Worm (Caenorhabditis elegans) whole organism, L4 larva: ENCODE measurements around the gene R10E11.6.
A peak's percentile ranks its signal among the peaks of the same experiment; 100 is the strongest.

Experiments
- F10B5.3 ChIP-seq: sonication (generic microtip); optimal IDR thresholded peaks from 2 replicates; lab custom pipeline; 2016; ENCODE audit warnings: mild to moderate bottlenecking, missing genetic modification characterization, missing compliant biosample characterization
- F37D6.2 ChIP-seq: sonication (generic microtip); optimal IDR thresholded peaks from 2 replicates; lab custom pipeline; 2016; ENCODE audit warnings: mild to moderate bottlenecking, missing genetic modification characterization, missing compliant biosample characterization
- F49E8.2 ChIP-seq: sonication (generic microtip); optimal IDR thresholded peaks from 2 replicates; lab custom pipeline; 2016; ENCODE audit warnings: missing compliant biosample characterization, mild to moderate bottlenecking, missing genetic modification characterization, borderline replicate concordance
- Y105C5A.15 ChIP-seq: fragments of 200-800 bp; sonication (Bioruptor generic); IDR thresholded peaks from 2 replicates; pipeline ENCODE4 v1.3.6; 2022; ENCODE audit warnings: missing genetic modification characterization, missing compliant biosample characterization
- Y5F2A.4 ChIP-seq: fragments of 200-800 bp; sonication (Bioruptor generic); optimal IDR thresholded peaks from 2 replicates; lab custom pipeline; 2018; ENCODE audit warnings: mild to moderate bottlenecking, missing genetic modification characterization, missing compliant biosample characterization
- ZK337.2 ChIP-seq: fragments of 200-800 bp; sonication (Bioruptor generic); IDR thresholded peaks from 2 replicates; pipeline ENCODE4 v1.3.6; 2022; ENCODE audit warnings: missing genetic modification reagents, missing genetic modification characterization, missing compliant biosample characterization
- aha-1 ChIP-seq: fragments of 150-350 bp; peaks from one replicate; lab custom pipeline; 2014; ENCODE audit warnings: missing biosample characterization, missing genetic modification characterization
- ama-1 ChIP-seq: fragments of 150-350 bp; optimal IDR thresholded peaks from 2 replicates; lab custom pipeline; 2014; ENCODE audit warnings: inconsistent platforms, mixed read lengths
- arid-1 ChIP-seq: fragments of 200-800 bp; sonication (Bioruptor generic); conservative IDR thresholded peaks from 2 replicates; pipeline ENCODE4 v1.3.6; 2022; ENCODE audit warnings: missing genetic modification reagents, missing genetic modification characterization, missing compliant biosample characterization
- ceh-32 ChIP-seq: sonication (generic microtip); optimal IDR thresholded peaks from 2 replicates; lab custom pipeline; 2016; ENCODE audit warnings: mild to moderate bottlenecking, missing genetic modification characterization, missing compliant biosample characterization; ENCODE audit not compliant: poor library complexity
- ceh-44 ChIP-seq: fragments of 200-800 bp; sonication (Bioruptor generic); IDR thresholded peaks from 2 replicates; pipeline ENCODE4 v1.3.6; 2022; ENCODE audit warnings: missing genetic modification reagents, missing genetic modification characterization, missing compliant biosample characterization
- ceh-62 ChIP-seq: sonication (generic microtip); optimal IDR thresholded peaks from 2 replicates; lab custom pipeline; 2017; ENCODE audit warnings: missing biosample characterization, missing genetic modification characterization
- daf-8 ChIP-seq: fragments of 200-800 bp; sonication (Bioruptor generic); IDR thresholded peaks from 2 replicates; pipeline ENCODE4 v1.3.6; 2022; ENCODE audit warnings: missing genetic modification characterization, missing compliant biosample characterization
- dpl-1 ChIP-seq: fragments of 150-350 bp; optimal IDR thresholded peaks from 2 replicates; lab custom pipeline; 2014; ENCODE audit warnings: missing biosample characterization, missing genetic modification reagents, missing genetic modification characterization
- dve-1 ChIP-seq: sonication (generic microtip); optimal IDR thresholded peaks from 2 replicates; lab custom pipeline; 2017; ENCODE audit warnings: antibody characterized with exemption, mild to moderate bottlenecking, missing genetic modification characterization, missing compliant biosample characterization; ENCODE audit not compliant: insufficient read depth
- fos-1 ChIP-seq: fragments of 150-350 bp; optimal IDR thresholded peaks from 2 replicates; lab custom pipeline; 2014; ENCODE audit warnings: missing biosample characterization, missing genetic modification characterization
- hlh-11 ChIP-seq: fragments of 200-800 bp; sonication (Bioruptor generic); optimal IDR thresholded peaks from 2 replicates; lab custom pipeline; 2018; ENCODE audit warnings: mild to moderate bottlenecking, missing genetic modification characterization, missing compliant biosample characterization
- hmg-1.1 ChIP-seq: fragments of 200-800 bp; sonication (Bioruptor generic); IDR thresholded peaks from 2 replicates; pipeline ENCODE4 v1.3.6; 2022; ENCODE audit warnings: missing genetic modification reagents, missing genetic modification characterization, missing compliant biosample characterization
- lim-7 ChIP-seq: fragments of 200-800 bp; sonication (Bioruptor generic); IDR thresholded peaks from 2 replicates; pipeline ENCODE4 v1.3.6; 2022; ENCODE audit warnings: missing genetic modification characterization, missing compliant biosample characterization
- lin-1 ChIP-seq: fragments of 200-800 bp; sonication (Bioruptor generic); IDR thresholded peaks from 2 replicates; pipeline ENCODE4 v1.3.6; 2022; ENCODE audit warnings: missing genetic modification reagents, missing genetic modification characterization, missing compliant biosample characterization
- lin-15B ChIP-seq: fragments of 150-350 bp; sonication (generic microtip); optimal IDR thresholded peaks from 3 replicates; lab custom pipeline; 2014; ENCODE audit warnings: missing biosample characterization, missing genetic modification characterization
- lin-29 ChIP-seq: fragments of 200-800 bp; sonication (Bioruptor generic); IDR thresholded peaks from 2 replicates; pipeline ENCODE4 v1.3.6; 2022; ENCODE audit warnings: missing genetic modification reagents, missing genetic modification characterization, missing compliant biosample characterization
- lin-38 ChIP-seq: fragments of 200-800 bp; sonication (Bioruptor generic); IDR thresholded peaks from 2 replicates; pipeline ENCODE4 v1.3.6; 2022; ENCODE audit warnings: missing genetic modification reagents, missing genetic modification characterization, missing compliant biosample characterization
- madf-5 ChIP-seq, 2 experiments: fragments of 200-800 bp; sonication (Bioruptor generic); IDR thresholded peaks; 2 replicates each; pipeline ENCODE4 v1.3.6; 2022; ENCODE audit warnings: missing compliant biosample characterization in 2 of 2, missing genetic modification characterization in 2 of 2
- mdt-29 ChIP-seq: fragments of 200-800 bp; sonication (Bioruptor generic); IDR thresholded peaks from 2 replicates; pipeline ENCODE4 v1.3.6; 2022; ENCODE audit warnings: missing genetic modification reagents, missing genetic modification characterization, missing compliant biosample characterization
- mep-1 ChIP-seq: fragments of 150-350 bp; sonication (generic microtip); optimal IDR thresholded peaks from 3 replicates; lab custom pipeline; 2014; ENCODE audit warnings: missing biosample characterization, missing genetic modification characterization
- mes-2 ChIP-seq: sonication (generic microtip); optimal IDR thresholded peaks from 2 replicates; lab custom pipeline; 2016; ENCODE audit warnings: missing genotype, mild to moderate bottlenecking, missing genetic modification characterization, missing compliant biosample characterization; ENCODE audit not compliant: poor library complexity, severe bottlenecking
- nhr-102 ChIP-seq: sonication (generic microtip); optimal IDR thresholded peaks from 2 replicates; lab custom pipeline; 2016; ENCODE audit warnings: mild to moderate bottlenecking, missing genetic modification characterization, moderate library complexity, missing compliant biosample characterization
- nhr-11 ChIP-seq: fragments of 150-350 bp; optimal IDR thresholded peaks from 2 replicates; lab custom pipeline; 2014; ENCODE audit warnings: missing biosample characterization, missing genetic modification characterization
- nhr-111 ChIP-seq: fragments of 200-800 bp; sonication (Bioruptor generic); optimal IDR thresholded peaks from 2 replicates; lab custom pipeline; 2018; ENCODE audit warnings: mild to moderate bottlenecking, missing genetic modification characterization, missing compliant biosample characterization
- nhr-28 ChIP-seq: fragments of 150-350 bp; optimal IDR thresholded peaks from 2 replicates; lab custom pipeline; 2014; ENCODE audit warnings: missing biosample characterization, missing genetic modification characterization
- nhr-77 ChIP-seq: fragments of 150-350 bp; optimal IDR thresholded peaks from 2 replicates; lab custom pipeline; 2014; ENCODE audit warnings: missing biosample characterization, missing genetic modification characterization
- php-3 ChIP-seq: fragments of 200-800 bp; sonication (Bioruptor generic); IDR thresholded peaks from 2 replicates; pipeline ENCODE4 v1.3.6; 2022; ENCODE audit warnings: missing genetic modification reagents, missing genetic modification characterization, missing compliant biosample characterization
- saeg-2 ChIP-seq: fragments of 200-800 bp; sonication (Bioruptor generic); IDR thresholded peaks from 2 replicates; pipeline ENCODE4 v1.3.6; 2022; ENCODE audit warnings: missing genetic modification reagents, missing genetic modification characterization, missing compliant biosample characterization
- sdz-12 ChIP-seq: fragments of 200-800 bp; sonication (Bioruptor generic); optimal IDR thresholded peaks from 2 replicates; lab custom pipeline; 2018; ENCODE audit warnings: mild to moderate bottlenecking, missing genetic modification characterization, missing compliant biosample characterization
- skn-1 ChIP-seq: fragments of 150-350 bp; optimal IDR thresholded peaks from 2 replicates; lab custom pipeline; 2014; ENCODE audit warnings: missing biosample characterization, missing genetic modification characterization
- unc-130 ChIP-seq: sonication (generic microtip); optimal IDR thresholded peaks from 2 replicates; lab custom pipeline; 2016; ENCODE audit warnings: missing genetic modification reagents, missing genetic modification characterization, missing compliant biosample characterization
- unc-62 ChIP-seq, 3 experiments: fragments of 150-350 bp in 1 of 3; sonication (generic microtip); optimal IDR thresholded peaks in 2 of 3; peaks in 1 of 3; 1 replicate in 1 of 3; 2 replicates in 2 of 3; lab custom pipeline; 2014 to 2017; ENCODE audit warnings: missing biosample characterization in 3 of 3, missing genetic modification characterization in 3 of 3, missing genetic modification reagents in 3 of 3, missing genotype in 1 of 3
- zag-1 ChIP-seq: fragments of 150-350 bp; optimal IDR thresholded peaks from 2 replicates; lab custom pipeline; 2014; ENCODE audit warnings: missing biosample characterization, missing genetic modification characterization

The R10E11.6 gene

DNA sequence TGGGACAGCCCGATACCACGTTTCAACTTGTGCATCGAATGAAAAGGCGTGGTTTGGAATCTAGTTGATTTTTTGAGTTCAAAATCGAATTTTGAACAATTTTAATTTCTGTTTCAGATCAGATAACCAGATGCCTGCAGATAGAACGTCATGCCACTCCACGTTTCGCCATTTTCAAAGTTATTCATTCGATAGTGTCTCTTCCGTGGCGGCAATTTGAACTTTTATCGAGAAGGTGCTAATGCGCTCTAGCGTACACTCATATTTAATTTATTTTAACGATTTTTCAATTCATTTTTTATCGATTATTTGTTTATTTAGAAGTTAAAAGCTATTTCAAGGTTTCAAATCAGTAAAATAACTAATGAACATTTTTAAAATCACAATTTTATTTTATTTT is 6.9 kb upstream of the R10E11.6 start:
- no peak for TF ChIP-seq skn-1 (tag; lab: Kevin White, UChicago)
- TF ChIP-seq lin-38 (GFP tag; lab: Robert Waterston, UW): peak; percentile 82
- TF ChIP-seq mes-2: peak; percentile 73
- TF ChIP-seq Y105C5A.15 (GFP tag; lab: Robert Waterston, UW): no peak
- no peak for TF ChIP-seq ceh-44 (GFP tag; lab: Robert Waterston, UW)
- peak; percentile 38 for TF ChIP-seq unc-130 (GFP tag; lab: Kevin White, UChicago)
- TF ChIP-seq hlh-11: no peak
- TF ChIP-seq lin-15B (tag; lab: Kevin White, UChicago): no peak
- TF ChIP-seq aha-1 (tag; lab: Kevin White, UChicago): peak; percentile 79
- TF ChIP-seq dpl-1 (GFP tag; lab: Kevin White, UChicago): peak; percentile 54
- TF ChIP-seq php-3: no peak

ce11 chrIII:9776323-9776722 is 6.5 kb upstream of the R10E11.6 start, which contains the start of gene usp-46:
usp-46 (plus strand) TSS chrIII:9776623.
- TF ChIP-seq hmg-1.1 (GFP tag; lab: Robert Waterston, UW): 0 out of 2 replicates have a peak, but pooled peaks have one; percentile 18
- no peak for TF ChIP-seq arid-1
- TF ChIP-seq fos-1 (tag; lab: Kevin White, UChicago): no peak
- no peak for TF ChIP-seq ceh-62 (tag; lab: Kevin White, UChicago)
- no peak for TF ChIP-seq nhr-77 (tag; lab: Kevin White, UChicago)
- TF ChIP-seq ceh-44 (GFP tag; lab: Robert Waterston, UW): no peak
- peak; percentile 4 for TF ChIP-seq nhr-28
- TF ChIP-seq daf-8 (GFP tag; lab: Robert Waterston, UW): no peak
- TF ChIP-seq nhr-102: no peak
- peak; percentile 4 for TF ChIP-seq hlh-11
- peak; percentile 7 for TF ChIP-seq mep-1 (tag; lab: Kevin White, UChicago)
- TF ChIP-seq nhr-111 (GFP tag; lab: Kevin White, UChicago): no peak
- TF ChIP-seq sdz-12: no peak
- TF ChIP-seq zag-1 (tag; lab: Kevin White, UChicago): no peak
- peak; percentile 10 for TF ChIP-seq dve-1 (tag; lab: Kevin White, UChicago)
- no peak for TF ChIP-seq F49E8.2
- TF ChIP-seq F10B5.3 (tag; lab: Kevin White, UChicago): no peak
- no peak for TF ChIP-seq unc-62 (GFP tag; optimal IDR thresholded peaks at IDR 0.05 in 1 of 2; lab: Kevin White, UChicago)
- no peak for TF ChIP-seq unc-62 (tag; optimal IDR thresholded peaks at IDR 0.05; lab: Kevin White, UChicago)
- TF ChIP-seq lin-1 (GFP tag; lab: Robert Waterston, UW): no peak
- TF ChIP-seq mes-2: peak; percentile 22

ce11 chrIII:9779080-9779479 is 3.7 kb upstream of the R10E11.6 start:
- no peak for TF ChIP-seq nhr-28
- TF ChIP-seq lin-38 (GFP tag; lab: Robert Waterston, UW): peak; percentile 32; the same call in 1 of the 2 replicates

DNA sequence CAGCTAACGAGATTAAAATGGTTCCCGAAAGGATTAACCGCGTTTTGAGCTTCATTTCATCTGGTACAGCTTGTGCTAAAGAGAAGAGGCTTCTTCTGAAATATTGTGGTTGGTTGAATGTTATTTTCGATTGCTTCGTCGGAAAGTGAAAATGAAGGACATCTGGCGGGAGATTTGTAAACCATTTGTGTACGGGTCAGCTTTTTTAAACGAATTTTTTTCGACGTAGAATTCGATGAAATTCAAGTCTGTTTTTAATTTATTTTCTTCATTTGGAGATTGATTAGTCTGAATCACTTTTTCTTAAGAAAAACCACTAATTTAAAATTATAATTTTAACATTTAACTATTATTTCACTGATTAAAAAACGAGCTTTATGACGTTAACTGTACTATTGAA is 2.6 kb upstream of the R10E11.6 start, which contains the start of gene sqv-3:
Gene sqv-3 (minus strand): TSS at position 101 of the 400 bp plus-strand sequence.
- no peak for TF ChIP-seq ceh-32 (tag; lab: Kevin White, UChicago)
- no peak for TF ChIP-seq lim-7 (GFP tag; lab: Robert Waterston, UW)
- no peak for TF ChIP-seq ZK337.2
- no peak for TF ChIP-seq nhr-28
- TF ChIP-seq zag-1 (tag; lab: Kevin White, UChicago): no peak
- TF ChIP-seq skn-1 (tag; lab: Kevin White, UChicago): no peak
- TF ChIP-seq Y5F2A.4: no peak
- TF ChIP-seq nhr-11 (tag; lab: Kevin White, UChicago): no peak
- no peak for TF ChIP-seq madf-5 (GFP tag; IDR thresholded peaks at IDR 0.05; lab: Robert Waterston, UW)
- no peak for TF ChIP-seq F37D6.2 (tag; lab: Kevin White, UChicago)
- TF ChIP-seq saeg-2: no peak
- TF ChIP-seq lin-38 (GFP tag; lab: Robert Waterston, UW): no peak
- no peak for TF ChIP-seq ama-1 (lab: Kevin White, UChicago)
- TF ChIP-seq nhr-77 (tag; lab: Kevin White, UChicago): no peak
- TF ChIP-seq lin-15B (tag; lab: Kevin White, UChicago): no peak
- TF ChIP-seq lin-29: no peak
- no peak for TF ChIP-seq mdt-29
- TF ChIP-seq, all 104 proteins: peak for 0
